Worm (Caenorhabditis elegans): ENCODE data around the gene H39E23.3.

The H39E23.3 gene

DNA sequence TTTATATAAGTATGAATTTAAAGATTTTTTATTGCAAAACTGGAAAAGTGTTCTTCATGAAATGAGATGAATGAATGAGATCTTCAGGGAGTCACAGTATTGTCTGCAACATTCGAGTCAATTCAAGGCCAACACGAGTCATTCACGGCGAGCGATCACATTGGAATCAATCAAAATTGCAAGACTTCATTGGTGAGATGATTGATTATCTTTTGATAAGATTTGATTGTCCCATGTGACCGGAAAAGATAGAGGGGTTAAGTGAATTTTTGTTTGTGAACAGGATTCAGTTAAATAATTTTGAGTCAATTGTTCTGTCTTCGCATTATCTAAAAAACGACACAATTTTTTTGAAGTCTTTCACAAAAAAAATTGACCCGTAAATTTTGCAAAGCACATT lies 12.7 kb upstream of the H39E23.3 start:
- no peak for TF ChIP-seq madf-8 (GFP tag; conservative IDR thresholded peaks at IDR 0.05)
- TF ChIP-seq zim-3 (tag; optimal IDR thresholded peaks at IDR 0.05): no peak
- no peak for TF ChIP-seq D2030.7 (GFP tag; IDR thresholded peaks at IDR 0.05)
- TF ChIP-seq attf-6 (GFP tag; IDR thresholded peaks at IDR 0.05): no peak
- no peak for TF ChIP-seq F49E8.2 (tag; optimal IDR thresholded peaks at IDR 0.05; ENCODE audit: insufficient read depth)
- no peak for TF ChIP-seq hsf-1 (GFP tag; IDR thresholded peaks at IDR 0.05)

DNA sequence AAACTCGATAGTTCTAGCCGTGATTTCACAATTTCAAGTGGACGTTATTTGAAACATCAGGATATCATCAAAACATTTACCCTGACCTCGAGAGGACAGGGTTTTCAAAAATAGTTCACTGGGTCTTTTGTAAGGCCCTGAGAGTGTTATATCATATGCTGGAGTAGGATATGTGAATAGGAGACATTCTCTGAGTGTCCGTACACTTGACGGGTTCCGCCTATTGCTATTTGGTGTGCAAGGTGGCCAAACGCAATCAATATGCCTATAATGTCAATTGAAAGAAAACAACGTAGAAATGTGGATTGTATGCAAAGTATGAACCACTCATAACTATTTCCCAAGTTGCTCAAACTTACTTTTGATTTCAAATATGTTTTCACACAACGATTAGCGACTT lies 10.3 kb upstream of the H39E23.3 start:
- TF ChIP-seq somi-1 (GFP tag; optimal IDR thresholded peaks at IDR 0.05) (no peak), tbp1 (GFP tag; optimal IDR thresholded peaks at IDR 0.05) (no peak), snpc-4 (GFP tag; optimal IDR thresholded peaks at IDR 0.05) (peak; percentile 10), snpc-4 (tag; optimal IDR thresholded peaks at IDR 0.05) (peak in 2 of 4 experiments; percentile 77 to 79), egrh-3 (GFP tag; IDR thresholded peaks at IDR 0.05) (no peak), snpc-1.1 (tag; optimal IDR thresholded peaks at IDR 0.05; ENCODE audit: insufficient read depth) (peak; percentile 78)

DNA sequence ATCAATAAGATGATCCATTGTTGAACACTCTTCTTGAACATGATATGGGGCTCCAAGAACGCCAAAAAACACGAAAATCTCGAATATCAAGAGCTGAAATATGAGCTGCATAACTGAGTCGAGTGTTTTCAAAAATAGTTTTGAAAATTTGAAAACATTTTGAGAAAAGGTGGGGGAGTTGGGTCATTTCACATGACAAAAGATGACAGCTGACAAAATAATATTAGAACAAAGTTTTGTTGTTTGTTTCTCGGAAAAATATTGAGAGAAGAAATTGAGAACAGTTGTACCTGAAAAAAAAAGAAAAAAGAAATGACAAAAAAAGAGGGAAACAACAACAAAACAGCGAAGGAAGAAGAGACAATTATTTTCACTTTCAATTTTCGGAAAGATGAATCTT lies 9.1 kb upstream of the H39E23.3 start, which contains the start of the genes D1086.2 and D1086.1:
Gene D1086.2, minus strand, starts transcription at position 150 of the 400 bp plus-strand sequence.
Gene D1086.1, plus strand, starts transcription at position 340 of the 400 bp plus-strand sequence.
- TF ChIP-seq nfya-1 (tag; optimal IDR thresholded peaks at IDR 0.05; ENCODE audit: borderline replicate concordance, insufficient read depth) (no peak), egl-18 (GFP tag; IDR thresholded peaks at IDR 0.05) (no peak), tbp1 (GFP tag; optimal IDR thresholded peaks at IDR 0.05) (no peak), snpc-3.4 (tag; optimal IDR thresholded peaks at IDR 0.05) (no peak), F52B5.7 (tag; optimal IDR thresholded peaks at IDR 0.05) (no peak), F22D6.2 (tag; optimal IDR thresholded peaks at IDR 0.05) (no peak), snpc-1.3 (tag; optimal IDR thresholded peaks at IDR 0.05; ENCODE audit: insufficient read depth) (no peak), somi-1 (GFP tag; optimal IDR thresholded peaks at IDR 0.05) (no peak), cebp-1 (GFP tag; IDR thresholded peaks at IDR 0.05) (no peak), cebp-1 (tag; optimal IDR thresholded peaks at IDR 0.05) (no peak), lin-54 (GFP tag; optimal IDR thresholded peaks at IDR 0.05) (no peak), attf-3 (GFP tag; conservative IDR thresholded peaks at IDR 0.05) (no peak)

DNA sequence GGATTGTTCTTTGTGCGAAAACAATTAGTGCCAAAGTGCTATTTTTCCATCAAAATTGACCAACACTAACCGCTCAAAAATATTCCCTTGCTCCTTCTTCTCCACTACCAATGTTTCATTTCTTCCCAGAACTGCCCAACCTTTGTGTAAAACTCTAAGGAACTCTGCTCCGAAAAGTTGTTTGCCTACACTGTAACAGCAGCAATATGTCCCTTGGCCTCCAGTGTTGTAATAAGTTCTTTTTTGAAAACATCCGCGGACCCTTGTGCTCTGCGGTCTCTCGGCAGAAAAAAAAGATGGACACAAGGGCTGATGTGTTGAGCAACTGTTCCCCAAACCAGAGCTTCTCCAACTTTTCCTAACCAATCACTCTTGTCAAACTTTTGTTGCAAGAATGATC lies 6.7 kb upstream of the H39E23.3 start, which contains the start of gene D1086.12:
Gene D1086.12, plus strand, starts transcription at position 301 of the 400 bp plus-strand sequence.
- TF ChIP-seq ceh-100 (GFP tag; IDR thresholded peaks at IDR 0.05): no peak
- no peak for TF ChIP-seq ztf-6 (GFP tag; IDR thresholded peaks at IDR 0.05)
- no peak for TF ChIP-seq mel-28 (tag; optimal IDR thresholded peaks at IDR 0.05; ENCODE audit: borderline replicate concordance)

DNA sequence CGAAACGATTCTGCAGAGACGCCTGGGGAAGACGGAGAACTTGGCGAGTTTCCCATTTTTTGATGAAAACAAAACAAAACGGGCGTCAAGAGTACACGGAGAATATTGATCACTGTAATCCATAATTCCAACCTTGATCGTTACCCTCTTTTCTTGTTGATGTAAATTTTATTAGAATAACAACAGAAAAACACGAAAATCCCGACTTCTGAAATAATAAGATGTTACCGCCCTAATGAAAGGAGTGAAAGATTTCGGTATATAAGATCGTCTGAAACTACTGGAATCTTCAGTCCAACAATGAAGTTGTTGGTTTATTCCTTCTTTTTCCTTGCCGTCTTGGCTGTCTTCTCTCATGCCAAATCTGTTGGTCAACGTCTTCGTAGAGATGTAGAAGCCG lies 3.6 kb upstream of the H39E23.3 start, which contains the start of gene D1086.9:
Gene D1086.9, plus strand, starts transcription at position 301 of the 400 bp plus-strand sequence.
- TF ChIP-seq nfyb-1 (GFP tag; IDR thresholded peaks at IDR 0.05) (no peak), zfh-2 (GFP tag; conservative IDR thresholded peaks at IDR 0.05) (no peak), efl-1 (GFP tag; optimal IDR thresholded peaks at IDR 0.05) (no peak), attf-3 (GFP tag; conservative IDR thresholded peaks at IDR 0.05) (no peak), ama-1 (optimal IDR thresholded peaks at IDR 0.05) (no peak), ama-1 (GFP tag; optimal IDR thresholded peaks at IDR 0.05) (no peak), xnd-1 (tag; optimal IDR thresholded peaks at IDR 0.05) (no peak), C06A6.2 (GFP tag; conservative IDR thresholded peaks at IDR 0.05) (no peak), gei-17 (GFP tag; optimal IDR thresholded peaks at IDR 0.05) (no peak), B0261.1 (tag; optimal IDR thresholded peaks at IDR 0.05) (no peak), ceh-40 (GFP tag; IDR thresholded peaks at IDR 0.05) (no peak), ceh-58 (GFP tag; IDR thresholded peaks at IDR 0.05) (no peak), ztf-6 (GFP tag; IDR thresholded peaks at IDR 0.05) (no peak), madf-10 (tag; optimal IDR thresholded peaks at IDR 0.05) (no peak)

Measured in whole organism, young adult.